Fruit fly (Drosophila melanogaster): ENCODE data around the gene Gr93b.

The Gr93b gene

DNA sequence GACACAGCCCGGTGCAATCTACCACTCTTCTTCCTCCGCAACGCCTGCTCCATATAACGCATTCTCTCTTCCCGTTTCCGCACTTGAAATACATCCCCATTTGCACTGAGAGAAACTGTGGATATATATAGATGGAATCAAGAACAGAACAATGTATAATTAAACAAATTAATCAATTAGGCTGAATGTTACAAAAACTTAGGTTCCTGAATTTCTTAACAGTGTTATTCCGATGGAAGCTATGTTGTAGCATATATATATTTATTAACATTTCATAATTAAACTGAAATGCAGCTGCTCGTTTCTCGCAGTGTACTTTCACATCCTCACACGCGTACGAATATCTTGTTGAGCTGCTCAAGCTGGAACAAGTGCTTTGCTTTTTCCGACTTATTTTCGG is 15.9 kb upstream of the Gr93b start (continued):
- TF ChIP-seq CG14710 (tag; optimal IDR thresholded peaks at IDR 0.05): peak; percentile 53
- TF ChIP-seq CG4820 (GFP tag; optimal IDR thresholded peaks at IDR 0.05): peak; percentile 2
- no peak for TF ChIP-seq gcm2 (GFP tag; optimal IDR thresholded peaks at IDR 0.05)
- peak; percentile 23 for TF ChIP-seq CG12942 (GFP tag; optimal IDR thresholded peaks at IDR 0.05)
- TF ChIP-seq mld (GFP tag; IDR thresholded peaks at IDR 0.05; ENCODE audit: partially characterized antibody): no peak
- no peak for TF ChIP-seq zfh2 (GFP tag; optimal IDR thresholded peaks at IDR 0.05)
- peak; percentile 46 for TF ChIP-seq trem (tag; optimal IDR thresholded peaks at IDR 0.05)
- peak; percentile 64 for TF ChIP-seq ATbp (GFP tag; optimal IDR thresholded peaks at IDR 0.05)
- no peak for TF ChIP-seq CG14441 (GFP tag; IDR thresholded peaks at IDR 0.05)
- TF ChIP-seq lov (optimal IDR thresholded peaks at IDR 0.05): no peak
- TF ChIP-seq lov (GFP tag; IDR thresholded peaks at IDR 0.05): no peak
- no peak for TF ChIP-seq CG6654 (GFP tag; optimal IDR thresholded peaks at IDR 0.05)
- no peak for TF ChIP-seq rib (GFP tag; IDR thresholded peaks at IDR 0.05)
- TF ChIP-seq H2.0 (GFP tag; IDR thresholded peaks at IDR 0.05): no peak
- TF ChIP-seq pita (GFP tag; optimal IDR thresholded peaks at IDR 0.05): no peak
- TF ChIP-seq CG12744 (GFP tag; optimal IDR thresholded peaks at IDR 0.05): no peak
- TF ChIP-seq Gsc (GFP tag; IDR thresholded peaks at IDR 0.05): no peak
- TF ChIP-seq CoRest (tag; optimal IDR thresholded peaks at IDR 0.05): peak; percentile 52
- peak; percentile 51 for TF ChIP-seq Chrac-16 (GFP tag; optimal IDR thresholded peaks at IDR 0.05)
- peak; percentile 51 for TF ChIP-seq CG12219 (GFP tag; optimal IDR thresholded peaks at IDR 0.05)
- no peak for TF ChIP-seq ken (GFP tag; IDR thresholded peaks at IDR 0.05)
- no peak for TF ChIP-seq CG8944 (GFP tag; optimal IDR thresholded peaks at IDR 0.05)
- TF ChIP-seq CG13296 (GFP tag; optimal IDR thresholded peaks at IDR 0.05): no peak
- peak; percentile 72 for TF ChIP-seq gsb-n (tag; optimal IDR thresholded peaks at IDR 0.05)
- TF ChIP-seq CG6689 (GFP tag; IDR thresholded peaks at IDR 0.05): peak; percentile 48
- no peak for TF ChIP-seq CG10366 (GFP tag; IDR thresholded peaks at IDR 0.05)
- no peak for TF ChIP-seq gro (GFP tag; optimal IDR thresholded peaks at IDR 0.05)
- no peak for TF ChIP-seq inv (GFP tag; IDR thresholded peaks at IDR 0.05; ENCODE audit: partially characterized antibody)
- no peak for TF ChIP-seq Myb (GFP tag; optimal IDR thresholded peaks at IDR 0.05)
- no peak for TF ChIP-seq sim (GFP tag; IDR thresholded peaks at IDR 0.05)
- peak; percentile 80 for TF ChIP-seq CG18262 (tag; optimal IDR thresholded peaks at IDR 0.05)
- TF ChIP-seq insv (GFP tag; optimal IDR thresholded peaks at IDR 0.05): no peak
- TF ChIP-seq jigr1 (GFP tag; IDR thresholded peaks at IDR 0.05): no peak
- TF ChIP-seq Antp (GFP tag; optimal IDR thresholded peaks at IDR 0.05): peak; percentile 18
- TF ChIP-seq CG4730 (GFP tag; IDR thresholded peaks at IDR 0.05): no peak
- no peak for TF ChIP-seq CG10321 (GFP tag; IDR thresholded peaks at IDR 0.05)
- peak; percentile 50 for TF ChIP-seq CG4404 (GFP tag; IDR thresholded peaks at IDR 0.05)
- TF ChIP-seq B-H2 (GFP tag; optimal IDR thresholded peaks at IDR 0.05): no peak
- no peak for TF ChIP-seq da (GFP tag; optimal IDR thresholded peaks at IDR 0.05)
- peak; percentile 62 for TF ChIP-seq CG7839 (tag; optimal IDR thresholded peaks at IDR 0.05)
- no peak for TF ChIP-seq Neu2 (GFP tag; optimal IDR thresholded peaks at IDR 0.05; ENCODE audit: borderline replicate concordance)
- TF ChIP-seq onecut (GFP tag; IDR thresholded peaks at IDR 0.05): peak; percentile 33
- no peak for TF ChIP-seq CG11247 (GFP tag; IDR thresholded peaks at IDR 0.05)
- no peak for TF ChIP-seq CG9932 (GFP tag; IDR thresholded peaks at IDR 0.05)
- no peak for TF ChIP-seq cg (GFP tag; optimal IDR thresholded peaks at IDR 0.05)
- TF ChIP-seq CG8281 (tag; optimal IDR thresholded peaks at IDR 0.05): no peak
- TF ChIP-seq BtbVII (GFP tag; optimal IDR thresholded peaks at IDR 0.05): no peak
- no peak for TF ChIP-seq B-H1 (GFP tag; IDR thresholded peaks at IDR 0.05)
- TF ChIP-seq sd (tag; optimal IDR thresholded peaks at IDR 0.05): no peak
- TF ChIP-seq Dfd (GFP tag; optimal IDR thresholded peaks at IDR 0.05): no peak
- no peak for TF ChIP-seq Usf (GFP tag; optimal IDR thresholded peaks at IDR 0.05)
- TF ChIP-seq CG7786 (GFP tag; optimal IDR thresholded peaks at IDR 0.05): no peak
- no peak for TF ChIP-seq kah (GFP tag; optimal IDR thresholded peaks at IDR 0.05)
